Fruit fly (Drosophila melanogaster) whole organism, embryonic: ENCODE data around the gene Jon99Ciii.

Experiments
- Bteb2 ChIP-seq: fragments of 200-800 bp; sonication (Bioruptor generic); optimal IDR thresholded peaks from 2 replicates; lab custom pipeline; 2016; ENCODE audit warnings: missing biosample characterization, missing genetic modification characterization
- CG14014 ChIP-seq: fragments of 200-800 bp; sonication (Bioruptor generic); IDR thresholded peaks from 2 replicates; pipeline ENCODE4 v1.3.6; 2022; ENCODE audit warnings: missing biosample characterization, missing genetic modification characterization
- CG14441 ChIP-seq: fragments of 200-800 bp; sonication (Bioruptor generic); IDR thresholded peaks from 2 replicates; pipeline ENCODE4 v1.3.6; 2022; ENCODE audit warnings: missing biosample characterization, missing genetic modification characterization
- CG15479 ChIP-seq: fragments of 200-800 bp; sonication (Bioruptor generic); optimal IDR thresholded peaks from 3 replicates; lab custom pipeline; 2019; ENCODE audit warnings: missing biosample characterization, mild to moderate bottlenecking, missing genetic modification characterization, moderate library complexity
- CG17829 ChIP-seq: fragments of 200-800 bp; optimal IDR thresholded peaks from 2 replicates; lab custom pipeline; 2019; ENCODE audit warnings: missing biosample characterization, mild to moderate bottlenecking, missing genetic modification characterization, moderate library complexity
- CG18262 ChIP-seq: fragments of 200-800 bp; optimal IDR thresholded peaks from 3 replicates; lab custom pipeline; 2019; ENCODE audit warnings: missing biosample characterization, mild to moderate bottlenecking, missing genetic modification characterization, moderate library complexity
- CG2889 ChIP-seq: fragments of 200-800 bp; sonication (Bioruptor generic); IDR thresholded peaks from 3 replicates; pipeline ENCODE4 v1.3.6; 2022; ENCODE audit warnings: missing biosample characterization, missing genetic modification characterization
- CG3065 ChIP-seq: fragments of 200-800 bp; sonication (Bioruptor generic); optimal IDR thresholded peaks from 2 replicates; lab custom pipeline; 2016; ENCODE audit warnings: missing biosample characterization, missing genetic modification characterization
- CG34224 ChIP-seq: fragments of 200-800 bp; sonication (Bioruptor generic); IDR thresholded peaks from 3 replicates; pipeline ENCODE4 v1.3.6; 2022; ENCODE audit warnings: missing biosample characterization, missing genetic modification characterization; ENCODE audit not compliant: partially characterized antibody
- CG4328 ChIP-seq: fragments of 200-800 bp; sonication (Bioruptor generic); optimal IDR thresholded peaks from 3 replicates; lab custom pipeline; 2017; ENCODE audit warnings: missing biosample characterization, missing genetic modification reagents, missing genetic modification characterization
- CG7271 ChIP-seq: fragments of 200-800 bp; sonication (Bioruptor generic); optimal IDR thresholded peaks from 2 replicates; lab custom pipeline; 2018; ENCODE audit warnings: missing biosample characterization, mild to moderate bottlenecking, missing genetic modification characterization, moderate library complexity
- CG7372 ChIP-seq: fragments of 200-800 bp; sonication (Bioruptor generic); IDR thresholded peaks from 2 replicates; pipeline ENCODE4 v1.3.6; 2022; ENCODE audit warnings: missing biosample characterization, missing genetic modification characterization
- CG7745 ChIP-seq: fragments of 200-800 bp; sonication (Bioruptor generic); optimal IDR thresholded peaks from 2 replicates; lab custom pipeline; 2018; ENCODE audit warnings: missing biosample characterization, mild to moderate bottlenecking, missing genetic modification characterization, moderate library complexity
- CG8388 ChIP-seq: fragments of 200-800 bp; sonication (Bioruptor generic); optimal IDR thresholded peaks from 2 replicates; lab custom pipeline; 2019; ENCODE audit warnings: missing biosample characterization, mild to moderate bottlenecking, missing genetic modification characterization, moderate library complexity
- CG8944 ChIP-seq: fragments of 200-800 bp; sonication (Bioruptor generic); optimal IDR thresholded peaks from 3 replicates; lab custom pipeline; 2016; ENCODE audit warnings: missing biosample characterization, missing genetic modification characterization
- CG9727 ChIP-seq: fragments of 200-800 bp; sonication (Bioruptor generic); optimal IDR thresholded peaks from 3 replicates; lab custom pipeline; 2017; ENCODE audit warnings: missing biosample characterization, mild to moderate bottlenecking, missing genetic modification characterization
- CG9876 ChIP-seq: fragments of 200-800 bp; sonication (Bioruptor generic); optimal IDR thresholded peaks from 2 replicates; lab custom pipeline; 2016; ENCODE audit warnings: missing biosample characterization, missing genetic modification characterization
- CrebB ChIP-seq: fragments of 200-800 bp; sonication (Bioruptor generic); optimal IDR thresholded peaks from 3 replicates; lab custom pipeline; 2018; ENCODE audit warnings: missing biosample characterization, mild to moderate bottlenecking, missing genetic modification characterization
- Doc2 ChIP-seq: fragments of 200-800 bp; sonication (Bioruptor generic); IDR thresholded peaks from 2 replicates; pipeline ENCODE4 v1.3.6; 2022; ENCODE audit warnings: missing biosample characterization, missing genetic modification characterization
- E2f1 ChIP-seq: fragments of 200-800 bp; sonication (Bioruptor generic); IDR thresholded peaks from 2 replicates; pipeline ENCODE4 v1.3.6; 2022; ENCODE audit warnings: missing biosample characterization, missing genetic modification characterization
- Ets97D ChIP-seq: fragments of 200-800 bp; sonication (Bioruptor generic); optimal IDR thresholded peaks from 3 replicates; lab custom pipeline; 2016; ENCODE audit warnings: missing biosample characterization, missing genetic modification characterization
- Gug ChIP-seq: fragments of 200-800 bp; sonication (Bioruptor generic); IDR thresholded peaks from 4 replicates; pipeline ENCODE4 v1.3.6; 2022; ENCODE audit warnings: missing biosample characterization, missing genetic modification characterization
- HLH3B ChIP-seq: fragments of 200-800 bp; sonication (Bioruptor generic); IDR thresholded peaks from 2 replicates; pipeline ENCODE4 v1.3.6; 2022; ENCODE audit warnings: missing biosample characterization, missing genetic modification characterization
- HmgZ ChIP-seq: fragments of 200-800 bp; sonication (Bioruptor generic); optimal IDR thresholded peaks from 2 replicates; lab custom pipeline; 2018; ENCODE audit warnings: missing biosample characterization, mild to moderate bottlenecking, missing genetic modification characterization
- Hr39 ChIP-seq: fragments of >200 bp; optimal IDR thresholded peaks from 2 replicates; lab custom pipeline; 2017
- Hr78 ChIP-seq, 2 experiments: fragments of 200-800 bp in 1 of 2; fragments of >200 bp in 1 of 2; sonication (Bioruptor generic) in 1 of 2; optimal IDR thresholded peaks; 2 replicates each; lab custom pipeline; 2017 to 2019; ENCODE audit warnings: missing biosample characterization in 2 of 2, missing genetic modification characterization in 2 of 2, mild to moderate bottlenecking in 1 of 2, moderate library complexity in 1 of 2
- Lhr ChIP-seq: fragments of 200-800 bp; sonication (Bioruptor generic); optimal IDR thresholded peaks from 3 replicates; lab custom pipeline; 2017; ENCODE audit warnings: mild to moderate bottlenecking, missing biosample characterization, missing genetic modification reagents, missing genetic modification characterization
- MESR4 ChIP-seq: fragments of 200-800 bp; sonication (Bioruptor generic); optimal IDR thresholded peaks from 2 replicates; lab custom pipeline; 2018; ENCODE audit warnings: missing biosample characterization, mild to moderate bottlenecking, missing genetic modification characterization, moderate library complexity
- Rx ChIP-seq: fragments of 200-800 bp; sonication (Bioruptor generic); IDR thresholded peaks from 2 replicates; pipeline ENCODE4 v1.3.6; 2022; ENCODE audit warnings: missing biosample characterization, missing genetic modification characterization
- Sry-δ ChIP-seq: fragments of 200-800 bp; sonication (Bioruptor generic); optimal IDR thresholded peaks from 2 replicates; lab custom pipeline; 2016; ENCODE audit warnings: missing biosample characterization, missing genetic modification characterization
- Ssrp ChIP-seq: fragments of 200-800 bp; sonication (Bioruptor generic); optimal IDR thresholded peaks from 2 replicates; lab custom pipeline; 2018; ENCODE audit warnings: missing biosample characterization, mild to moderate bottlenecking, missing genetic modification characterization, moderate library complexity
- Taf1 ChIP-seq: fragments of 200-800 bp; sonication (Bioruptor generic); IDR thresholded peaks from 2 replicates; pipeline ENCODE4 v1.3.6; 2022; ENCODE audit warnings: missing biosample characterization, missing genetic modification characterization
- Xbp1 ChIP-seq: fragments of 200-800 bp; sonication (Bioruptor generic); optimal IDR thresholded peaks from 3 replicates; lab custom pipeline; 2016; ENCODE audit warnings: missing biosample characterization, mild to moderate bottlenecking, missing genetic modification characterization
- ewg ChIP-seq: fragments of 200-800 bp; sonication (Bioruptor generic); optimal IDR thresholded peaks from 3 replicates; lab custom pipeline; 2017; ENCODE audit warnings: mild to moderate bottlenecking, missing biosample characterization, missing genetic modification reagents, missing genetic modification characterization
- grau ChIP-seq: fragments of 200-800 bp; optimal IDR thresholded peaks from 3 replicates; lab custom pipeline; 2019; ENCODE audit warnings: missing biosample characterization, mild to moderate bottlenecking, missing genetic modification characterization, moderate library complexity
- lov ChIP-seq, 2 experiments: fragments of 200-800 bp in 1 of 2; fragments of >200 bp in 1 of 2; sonication (Bioruptor generic) in 1 of 2; IDR thresholded peaks in 1 of 2; optimal IDR thresholded peaks in 1 of 2; 2 replicates in 1 of 2; 3 replicates in 1 of 2; pipeline versions ENCODE4 v1.3.6 to Lab custom; 2017 to 2022; ENCODE audit warnings: missing biosample characterization in 1 of 2, missing genetic modification characterization in 1 of 2
- maf-S ChIP-seq: fragments of 200-800 bp; sonication (Bioruptor generic); optimal IDR thresholded peaks from 2 replicates; lab custom pipeline; 2016; ENCODE audit warnings: missing biosample characterization, missing genetic modification characterization
- pan ChIP-seq, 4 experiments: fragments of >200 bp in 3 of 4; fragments of 200-800 bp in 1 of 4; sonication (Bioruptor generic) in 1 of 4; optimal IDR thresholded peaks in 3 of 4; IDR thresholded peaks in 1 of 4; 2 replicates each; pipeline versions ENCODE4 v1.3.6 to Lab custom; 2017 to 2022; ENCODE audit warnings: missing biosample characterization in 2 of 4, missing genetic modification characterization in 2 of 4, mixed read lengths in 1 of 4
- pfk ChIP-seq: fragments of 200-800 bp; sonication (Bioruptor generic); optimal IDR thresholded peaks from 2 replicates; lab custom pipeline; 2018; ENCODE audit warnings: missing biosample characterization, mild to moderate bottlenecking, missing genetic modification characterization, moderate library complexity
- prd ChIP-seq, 3 experiments: fragments of >200 bp in 2 of 3; fragments of 200-800 bp in 1 of 3; sonication (Bioruptor generic) in 1 of 3; optimal IDR thresholded peaks in 2 of 3; IDR thresholded peaks in 1 of 3; 2 replicates in 2 of 3; 3 replicates in 1 of 3; pipeline versions ENCODE4 v1.3.6 to Lab custom; 2017 to 2022; ENCODE audit warnings: missing biosample characterization in 1 of 3, missing genetic modification characterization in 1 of 3
- pum ChIP-seq: fragments of 200-800 bp; sonication (Bioruptor generic); optimal IDR thresholded peaks from 2 replicates; lab custom pipeline; 2016; ENCODE audit warnings: missing biosample characterization, missing genetic modification characterization
- pzg ChIP-seq: fragments of 200-800 bp; sonication (Bioruptor generic); optimal IDR thresholded peaks from 3 replicates; lab custom pipeline; 2018; ENCODE audit warnings: missing biosample characterization, mild to moderate bottlenecking, missing genetic modification characterization, moderate library complexity
- sd ChIP-seq: fragments of 200-800 bp; sonication (Bioruptor generic); optimal IDR thresholded peaks from 3 replicates; lab custom pipeline; 2018; ENCODE audit warnings: missing biosample characterization, mild to moderate bottlenecking, missing genetic modification characterization, moderate library complexity
- sr ChIP-seq: fragments of 200-800 bp; sonication (Bioruptor generic); IDR thresholded peaks from 3 replicates; pipeline ENCODE4 v1.3.6; 2022; ENCODE audit warnings: missing biosample characterization, missing genetic modification characterization
- sug ChIP-seq: fragments of 200-800 bp; optimal IDR thresholded peaks from 2 replicates; lab custom pipeline; 2019; ENCODE audit warnings: missing biosample characterization, mild to moderate bottlenecking, missing genetic modification characterization, moderate library complexity
- zfh2 ChIP-seq: fragments of 200-800 bp; sonication (Bioruptor generic); optimal IDR thresholded peaks from 2 replicates; lab custom pipeline; 2016; ENCODE audit warnings: missing biosample characterization, missing genetic modification characterization

Gene Jon99Ciii

dm6 chr3R:29907601-29908175, 14.3 kb upstream of the Jon99Ciii start, which contains the start of gene CG31036 (continued):
- TF ChIP-seq E2f1 (GFP tag; lab: Robert Waterston, UW) (no peak), Lhr (no peak), ewg (peak; percentile 20), pfk (GFP tag; lab: Kevin White, UChicago) (no peak), sug (tag; lab: Kevin White, UChicago) (no peak), sd (no peak), CG14441 (no peak), HmgZ (no peak), CG8944 (no peak), CG9876 (no peak), MESR4 (GFP tag; lab: Kevin White, UChicago) (no peak), CG14014 (no peak), CG2889 (GFP tag; lab: Robert Waterston, UW) (no peak), CrebB (tag; lab: Kevin White, UChicago) (no peak), pum (GFP tag; lab: Kevin White, UChicago) (no peak), CG4328 (GFP tag; lab: Kevin White, UChicago) (no peak), Hr39 (lab: Kevin White, UChicago) (no peak), pan (optimal IDR thresholded peaks at IDR 0.05; lab: Kevin White, UChicago) (no peak), pan (GFP tag; optimal IDR thresholded peaks at IDR 0.05 in 1 of 2, IDR thresholded peaks at IDR 0.05 in 1 of 2) (no peak), CG18262 (no peak), HLH3B (GFP tag; lab: Robert Waterston, UW) (no peak), CG3065 (no peak), Gug (no peak), CG7271 (tag; lab: Kevin White, UChicago) (no peak), CG34224 (GFP tag; lab: Robert Waterston, UW) (no peak), CG9727 (GFP tag; lab: Kevin White, UChicago) (no peak), grau (tag; lab: Kevin White, UChicago) (no peak), CG7745 (no peak), pzg (GFP tag; lab: Kevin White, UChicago) (peak; percentile 20), CG8388 (GFP tag; lab: Kevin White, UChicago) (no peak), maf-S (GFP tag; lab: Kevin White, UChicago) (no peak), CG7372 (GFP tag; lab: Robert Waterston, UW) (no peak), Hr78 (GFP tag; optimal IDR thresholded peaks at IDR 0.05; lab: Kevin White, UChicago) (no peak), CG17829 (no peak), Ssrp (tag; lab: Kevin White, UChicago) (no peak), zfh2 (no peak), CG15479 (GFP tag; lab: Kevin White, UChicago) (no peak), Taf1 (GFP tag; lab: Robert Waterston, UW) (no peak), Sry-δ (GFP tag; lab: Kevin White, UChicago) (no peak), Doc2 (no peak), lov (optimal IDR thresholded peaks at IDR 0.05; lab: Kevin White, UChicago) (no peak), lov (GFP tag; IDR thresholded peaks at IDR 0.05; lab: Robert Waterston, UW) (no peak), Bteb2 (GFP tag; lab: Kevin White, UChicago) (no peak), prd (optimal IDR thresholded peaks at IDR 0.05; lab: Kevin White, UChicago) (no peak), prd (GFP tag; IDR thresholded peaks at IDR 0.05; lab: Robert Waterston, UW) (no peak), Rx (GFP tag; lab: Robert Waterston, UW) (no peak), sr (GFP tag; lab: Robert Waterston, UW) (no peak), Ets97D (GFP tag; lab: Kevin White, UChicago) (no peak), Xbp1 (GFP tag; lab: Kevin White, UChicago) (no peak)
